Fruit fly (Drosophila melanogaster) whole organism, pupa: ENCODE results near the gene CG31141.
A peak's percentile ranks its signal among the peaks of the same experiment; 100 is the strongest.

Experiments
- CG10348 ChIP-seq: fragments of 200-800 bp; sonication (Bioruptor generic); IDR thresholded peaks from 2 replicates; pipeline ENCODE4 v1.3.6; 2022; ENCODE audit warnings: missing biosample characterization, missing genetic modification characterization
- CG12605 ChIP-seq: fragments of 200-800 bp; sonication (Bioruptor generic); IDR thresholded peaks from 2 replicates; pipeline ENCODE4 v1.3.6; 2022; ENCODE audit warnings: missing biosample characterization, missing genetic modification characterization
- CG13204 ChIP-seq: fragments of 200-800 bp; sonication (Bioruptor generic); optimal IDR thresholded peaks from 2 replicates; lab custom pipeline; 2018; ENCODE audit warnings: missing biosample characterization, mild to moderate bottlenecking, missing genetic modification characterization, moderate library complexity
- CG14655 ChIP-seq: fragments of 200-800 bp; sonication (Bioruptor generic); optimal IDR thresholded peaks from 3 replicates; lab custom pipeline; 2017; ENCODE audit warnings: mild to moderate bottlenecking, missing biosample characterization, missing genetic modification reagents, missing genetic modification characterization
- CG15710 ChIP-seq: fragments of 200-800 bp; sonication (Bioruptor generic); optimal IDR thresholded peaks from 2 replicates; lab custom pipeline; 2018; ENCODE audit warnings: missing biosample characterization, mild to moderate bottlenecking, missing genetic modification characterization, moderate library complexity
- CG17806 ChIP-seq: fragments of 200-800 bp; sonication (Bioruptor generic); optimal IDR thresholded peaks from 2 replicates; lab custom pipeline; 2018; ENCODE audit warnings: missing biosample characterization, mild to moderate bottlenecking, missing genetic modification characterization, moderate library complexity
- CG32121 ChIP-seq: fragments of 200-800 bp; sonication (Bioruptor generic); IDR thresholded peaks from 2 replicates; pipeline ENCODE4 v1.3.6; 2022; ENCODE audit warnings: missing biosample characterization, missing genetic modification characterization
- CG34367 ChIP-seq: fragments of 200-800 bp; sonication (Bioruptor generic); optimal IDR thresholded peaks from 2 replicates; lab custom pipeline; 2018; ENCODE audit warnings: missing biosample characterization, mild to moderate bottlenecking, missing genetic modification characterization
- CG4496 ChIP-seq: fragments of 200-800 bp; sonication (Bioruptor generic); IDR thresholded peaks from 3 replicates; pipeline ENCODE4 v1.3.6; 2022; ENCODE audit warnings: missing biosample characterization, missing genetic modification characterization
- CG8159 ChIP-seq: fragments of 200-800 bp; sonication (Bioruptor generic); optimal IDR thresholded peaks from 3 replicates; lab custom pipeline; 2018; ENCODE audit warnings: missing biosample characterization, mild to moderate bottlenecking, missing genetic modification characterization, moderate library complexity
- CG8301 ChIP-seq: fragments of 200-800 bp; sonication (Bioruptor generic); optimal IDR thresholded peaks from 2 replicates; lab custom pipeline; 2018; ENCODE audit warnings: missing biosample characterization, mild to moderate bottlenecking, missing genetic modification characterization
- CG9948 ChIP-seq: fragments of 200-800 bp; sonication (Bioruptor generic); optimal IDR thresholded peaks from 2 replicates; lab custom pipeline; 2018; ENCODE audit warnings: missing biosample characterization, mild to moderate bottlenecking, missing genetic modification characterization, moderate library complexity
- D1 ChIP-seq: fragments of 200-800 bp; sonication (Bioruptor generic); optimal IDR thresholded peaks from 2 replicates; lab custom pipeline; 2018; ENCODE audit warnings: missing biosample characterization, mild to moderate bottlenecking, missing genetic modification characterization, moderate library complexity
- EcR ChIP-seq: fragments of 200-800 bp; sonication (Bioruptor generic); optimal IDR thresholded peaks from 3 replicates; lab custom pipeline; 2019; ENCODE audit warnings: missing biosample characterization, missing genetic modification characterization, mild to moderate bottlenecking, moderate library complexity, missing genetic modification reagents
- Ets98B ChIP-seq: fragments of 200-800 bp; sonication (Bioruptor generic); IDR thresholded peaks from 2 replicates; pipeline ENCODE4 v1.3.6; 2022; ENCODE audit warnings: missing biosample characterization, missing genetic modification characterization
- Pif1A ChIP-seq: fragments of 200-800 bp; sonication (Bioruptor generic); optimal IDR thresholded peaks from 3 replicates; lab custom pipeline; 2016; ENCODE audit warnings: missing biosample characterization, missing genetic modification characterization
- Pif1B ChIP-seq: fragments of 200-800 bp; sonication (Bioruptor generic); optimal IDR thresholded peaks from 3 replicates; lab custom pipeline; 2016; ENCODE audit warnings: missing biosample characterization, missing genetic modification characterization
- Snoo ChIP-seq: fragments of 200-800 bp; sonication (Bioruptor generic); optimal IDR thresholded peaks from 3 replicates; lab custom pipeline; 2017; ENCODE audit warnings: missing biosample characterization, mild to moderate bottlenecking, missing genetic modification characterization, inconsistent platforms
- fd96Ca ChIP-seq: fragments of 200-800 bp; sonication (Bioruptor generic); IDR thresholded peaks from 3 replicates; pipeline ENCODE4 v1.3.6; 2022; ENCODE audit warnings: missing biosample characterization, missing genetic modification characterization
- gl ChIP-seq: fragments of 200-800 bp; sonication (Bioruptor generic); optimal IDR thresholded peaks from 2 replicates; lab custom pipeline; 2018; ENCODE audit warnings: missing biosample characterization, mild to moderate bottlenecking, missing genetic modification characterization
- rn ChIP-seq: fragments of 200-800 bp; sonication (Bioruptor generic); IDR thresholded peaks from 2 replicates; pipeline ENCODE4 v1.3.6; 2022; ENCODE audit warnings: missing biosample characterization, missing genetic modification characterization

CG31141 gene

dm6 chr3R:23902034-23902433 lies 21.1 kb upstream of the CG31141 start:
- peak; percentile 23 for TF ChIP-seq CG15710 (tag; lab: Kevin White, UChicago)
- peak; percentile 47 for TF ChIP-seq CG9948 (tag; lab: Kevin White, UChicago)
- peak; percentile 21 for TF ChIP-seq CG17806 (tag; lab: Kevin White, UChicago)
- TF ChIP-seq CG34367 (tag; lab: Kevin White, UChicago): peak; percentile 23
- TF ChIP-seq CG14655 (GFP tag; lab: Kevin White, UChicago): no peak
- peak; percentile 65 for TF ChIP-seq CG8159 (tag; lab: Kevin White, UChicago)
- no peak for TF ChIP-seq CG13204

DNA sequence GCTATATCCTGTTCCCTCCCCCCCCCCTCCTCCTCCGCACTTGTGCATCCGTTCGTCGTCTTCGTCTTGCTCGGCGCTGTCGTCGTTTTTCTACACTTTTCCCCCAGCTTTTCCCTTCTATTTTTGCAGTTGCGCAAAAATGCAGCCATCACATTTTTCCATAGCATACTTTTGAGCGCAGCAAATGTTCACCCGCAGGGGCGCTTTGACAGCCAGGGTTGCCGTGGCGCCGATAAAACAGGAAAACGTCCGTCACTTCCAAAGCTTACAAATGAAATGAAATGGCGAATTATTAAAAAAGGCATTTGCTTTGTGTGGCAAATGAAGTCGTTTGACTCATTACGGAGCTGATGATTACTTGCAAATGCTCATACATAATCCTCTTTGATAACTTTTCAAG lies 20.5 kb upstream of the CG31141 start:
- no peak for TF ChIP-seq EcR (GFP tag; lab: Kevin White, UChicago)
- TF ChIP-seq CG17806 (tag; lab: Kevin White, UChicago): no peak
- no peak for TF ChIP-seq CG14655 (GFP tag; lab: Kevin White, UChicago)
- no peak for TF ChIP-seq CG9948 (tag; lab: Kevin White, UChicago)
- TF ChIP-seq CG32121 (GFP tag; lab: Robert Waterston, UW): 0 out of 2 replicates have a peak, but pooled peaks have one; percentile 12
- TF ChIP-seq CG4496 (GFP tag; lab: Robert Waterston, UW): no peak
- no peak for TF ChIP-seq CG12605 (GFP tag; lab: Robert Waterston, UW)
- no peak for TF ChIP-seq gl (tag; lab: Kevin White, UChicago)
- TF ChIP-seq CG10348 (GFP tag; lab: Robert Waterston, UW): no peak
- TF ChIP-seq Pif1A (GFP tag; lab: Kevin White, UChicago): no peak
- TF ChIP-seq rn (GFP tag; lab: Robert Waterston, UW): no peak
- no peak for TF ChIP-seq CG13204
- no peak for TF ChIP-seq D1 (tag; lab: Kevin White, UChicago)
- no peak for TF ChIP-seq CG34367 (tag; lab: Kevin White, UChicago)
- TF ChIP-seq Ets98B (GFP tag; lab: Robert Waterston, UW): 0 out of 2 replicates have a peak, but pooled peaks have one; percentile 9
- no peak for TF ChIP-seq Pif1B (GFP tag; lab: Kevin White, UChicago)
- no peak for TF ChIP-seq CG8301 (tag; lab: Kevin White, UChicago)

dm6 chr3R:23903425-23903824 lies 19.7 kb upstream of the CG31141 start:
- no peak for TF ChIP-seq CG34367 (tag; lab: Kevin White, UChicago)
- TF ChIP-seq CG8159 (tag; lab: Kevin White, UChicago): peak; percentile 70

DNA sequence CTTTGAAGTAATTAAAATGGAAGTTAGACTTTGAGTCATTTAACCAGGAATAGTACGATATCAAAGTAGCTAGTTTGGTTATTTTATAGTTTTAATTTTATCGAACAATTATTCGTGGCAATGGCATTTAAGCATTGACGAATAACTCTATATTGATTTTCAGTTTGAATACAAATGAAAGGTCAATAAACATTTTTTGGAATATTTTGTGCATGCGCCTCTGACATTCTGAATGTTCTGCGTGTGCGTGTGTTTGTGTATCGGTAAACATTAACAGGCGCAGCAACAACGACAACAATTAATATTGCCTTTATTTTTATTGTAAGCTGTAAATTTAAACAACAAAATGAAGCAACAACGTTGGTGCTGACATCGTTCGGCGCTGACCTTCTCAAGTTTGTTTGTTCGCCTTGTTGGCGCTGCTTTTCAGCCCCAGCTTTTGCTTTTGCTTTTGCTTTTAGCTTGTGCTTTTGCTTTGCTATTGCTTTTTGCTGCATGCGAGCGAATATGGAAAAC lies 13.7 kb upstream of the CG31141 start:
- TF ChIP-seq CG8301 (tag; lab: Kevin White, UChicago): no peak
- no peak for TF ChIP-seq CG12605 (GFP tag; lab: Robert Waterston, UW)
- no peak for TF ChIP-seq CG32121 (GFP tag; lab: Robert Waterston, UW)
- no peak for TF ChIP-seq rn (GFP tag; lab: Robert Waterston, UW)
- peak; percentile 69 for TF ChIP-seq CG9948 (tag; lab: Kevin White, UChicago)
- peak; percentile 67 for TF ChIP-seq CG34367 (tag; lab: Kevin White, UChicago)
- TF ChIP-seq EcR (GFP tag; lab: Kevin White, UChicago): peak; percentile 78
- peak; percentile 76 for TF ChIP-seq Snoo (tag; lab: Kevin White, UChicago)
- TF ChIP-seq gl (tag; lab: Kevin White, UChicago): peak; percentile 32
- no peak for TF ChIP-seq Ets98B (GFP tag; lab: Robert Waterston, UW)
- TF ChIP-seq fd96Ca (GFP tag; lab: Robert Waterston, UW): no peak
- no peak for TF ChIP-seq CG10348 (GFP tag; lab: Robert Waterston, UW)
- TF ChIP-seq CG15710 (tag; lab: Kevin White, UChicago): peak; percentile 86
- peak; percentile 74 for TF ChIP-seq CG17806 (tag; lab: Kevin White, UChicago)
- peak; percentile 82 for TF ChIP-seq Pif1A (GFP tag; lab: Kevin White, UChicago)
- TF ChIP-seq CG14655 (GFP tag; lab: Kevin White, UChicago): no peak
- TF ChIP-seq CG13204: peak; percentile 68
- TF ChIP-seq CG4496 (GFP tag; lab: Robert Waterston, UW): no peak
- peak; percentile 86 for TF ChIP-seq CG8159 (tag; lab: Kevin White, UChicago)
- no peak for TF ChIP-seq D1 (tag; lab: Kevin White, UChicago)
- TF ChIP-seq Pif1B (GFP tag; lab: Kevin White, UChicago): peak; percentile 63

DNA sequence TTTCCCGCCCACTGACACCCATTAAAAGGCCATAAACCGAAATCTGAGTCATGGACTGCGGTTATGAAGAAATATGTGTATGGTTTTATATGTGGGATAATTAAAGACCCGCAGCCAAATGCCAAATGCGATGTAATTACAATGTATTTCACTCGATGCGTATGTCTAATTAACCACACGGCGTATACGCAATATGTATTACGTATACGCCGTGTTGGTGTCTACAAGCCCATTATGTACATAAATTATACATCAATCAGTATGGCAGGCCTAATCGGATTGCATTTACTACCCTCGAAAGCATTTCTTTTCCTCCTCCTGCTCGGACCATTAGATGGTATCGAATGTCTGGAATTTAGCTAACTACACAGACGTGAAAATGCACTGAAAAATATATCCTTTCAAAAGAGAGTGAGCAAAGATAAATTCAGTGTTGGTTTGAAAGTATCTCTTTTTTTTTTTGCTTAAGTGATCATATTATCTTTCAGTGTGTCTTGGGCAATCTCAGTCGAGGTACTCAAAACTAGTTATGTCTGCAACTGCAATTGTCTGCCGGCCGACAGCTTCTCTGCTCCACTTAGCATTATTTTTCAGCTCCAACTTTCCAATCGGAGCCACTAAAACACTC lies 12.7 kb upstream of the CG31141 start:
- peak; percentile 11 for TF ChIP-seq CG8301 (tag; lab: Kevin White, UChicago)
- TF ChIP-seq CG14655 (GFP tag; lab: Kevin White, UChicago): peak; percentile 27
- peak; percentile 58 for TF ChIP-seq Ets98B (GFP tag; lab: Robert Waterston, UW)
- no peak for TF ChIP-seq CG10348 (GFP tag; lab: Robert Waterston, UW)
- TF ChIP-seq EcR (GFP tag; lab: Kevin White, UChicago): no peak
- TF ChIP-seq Pif1A (GFP tag; lab: Kevin White, UChicago): peak; percentile 11
- TF ChIP-seq CG4496 (GFP tag; lab: Robert Waterston, UW): peak; percentile 51; the same call in 2 of the 3 replicates
- TF ChIP-seq CG12605 (GFP tag; lab: Robert Waterston, UW): no peak
